Worm (Caenorhabditis elegans) whole organism, L1 larva: Measurements from ENCODE around the gene C40C9.4.

ENCODE experiments used
- aha-1 ChIP-seq: fragments of 150-350 bp; optimal IDR thresholded peaks from 2 replicates; lab custom pipeline; 2014; ENCODE audit warnings: missing biosample characterization, missing genetic modification characterization
- alr-1 ChIP-seq: fragments of 200-800 bp; sonication (Bioruptor generic); optimal IDR thresholded peaks from 2 replicates; lab custom pipeline; 2018; ENCODE audit warnings: borderline replicate concordance, mild to moderate bottlenecking, missing genetic modification characterization, missing compliant biosample characterization
- fkh-4 ChIP-seq: sonication (generic microtip); optimal IDR thresholded peaks from 2 replicates; lab custom pipeline; 2016; ENCODE audit warnings: missing compliant biosample characterization, missing genetic modification characterization, borderline replicate concordance
- lin-39 ChIP-seq: fragments of 150-350 bp; optimal IDR thresholded peaks from 2 replicates; lab custom pipeline; 2014; ENCODE audit warnings: missing biosample characterization, missing genetic modification reagents, missing genetic modification characterization
- nhr-76 ChIP-seq: sonication (generic microtip); optimal IDR thresholded peaks from 2 replicates; lab custom pipeline; 2017; ENCODE audit warnings: missing biosample characterization, missing genetic modification characterization
- nhr-84 ChIP-seq: sonication (generic microtip); optimal IDR thresholded peaks from 2 replicates; lab custom pipeline; 2017; ENCODE audit warnings: missing biosample characterization, missing genetic modification characterization
- sptf-1 ChIP-seq: fragments of 150-350 bp; optimal IDR thresholded peaks from 2 replicates; lab custom pipeline; 2014; ENCODE audit warnings: missing biosample characterization, missing genetic modification characterization
- tbx-2 ChIP-seq: sonication (generic microtip); optimal IDR thresholded peaks from 2 replicates; lab custom pipeline; 2016; ENCODE audit warnings: missing genetic modification characterization, missing compliant biosample characterization
- unc-62 ChIP-seq: fragments of 150-350 bp; optimal IDR thresholded peaks from 2 replicates; lab custom pipeline; 2014; ENCODE audit warnings: missing biosample characterization, missing genetic modification reagents, missing genetic modification characterization
- unc-98 ChIP-seq: fragments of 200-800 bp; sonication (Bioruptor generic); IDR thresholded peaks from 2 replicates; pipeline ENCODE4 v1.3.6; 2022; ENCODE audit warnings: missing genetic modification characterization, missing compliant biosample characterization
- ztf-4 ChIP-seq: fragments of 150-350 bp; optimal IDR thresholded peaks from 2 replicates; lab custom pipeline; 2014; ENCODE audit warnings: missing biosample characterization, missing genetic modification characterization

ce11 chrX:13696152-13696551 lies 45.3 kb downstream of the C40C9.4 start:
- TF ChIP-seq sptf-1 (tag; lab: Kevin White, UChicago) (no peak), tbx-2 (tag; lab: Kevin White, UChicago) (no peak), nhr-84 (no peak), nhr-76 (tag; lab: Kevin White, UChicago) (no peak), unc-62 (GFP tag; lab: Kevin White, UChicago) (no peak), fkh-4 (no peak), unc-98 (GFP tag; lab: Robert Waterston, UW) (no peak), ztf-4 (tag; lab: Kevin White, UChicago) (no peak), lin-39 (tag; lab: Kevin White, UChicago) (no peak), aha-1 (tag; lab: Kevin White, UChicago) (no peak), alr-1 (tag; lab: Kevin White, UChicago) (no peak)
